Worm (Caenorhabditis elegans): Measurements from ENCODE around the gene srh-303.

Gene srh-303

ce11 chrV:17831350-17831749, at the start of gene srh-303:
srh-303 (plus strand) TSS chrV:17831650.
- no peak for TF ChIP-seq nhr-77 (tag; optimal IDR thresholded peaks at IDR 0.05)

- TF ChIP-seq fos-1 (tag; optimal IDR thresholded peaks at IDR 0.05) (no peak), lsy-2 (tag; optimal IDR thresholded peaks at IDR 0.05) (no peak), crh-2 (tag; optimal IDR thresholded peaks at IDR 0.05) (no peak), nhr-12 (tag; optimal IDR thresholded peaks at IDR 0.05) (no peak), mab-5 (tag; optimal IDR thresholded peaks at IDR 0.05) (no peak), lin-11 (tag; optimal IDR thresholded peaks at IDR 0.05) (no peak), sma-3 (GFP tag; optimal IDR thresholded peaks at IDR 0.05) (no peak), Y55F3AM.14 (GFP tag; optimal IDR thresholded peaks at IDR 0.05) (no peak)
Measured at ce11 chrV:17783542-17783941, 47.9 kb upstream of the srh-303 start, which contains the start of gene srab-12. srab-12 (minus strand) TSS chrV:17783642.

ce11 chrV:17784363-17784762, 47.1 kb upstream of the srh-303 start:
- no peak for TF ChIP-seq lin-11 (tag; optimal IDR thresholded peaks at IDR 0.05)
- TF ChIP-seq nhr-10 (tag; optimal IDR thresholded peaks at IDR 0.05): no peak

- TF ChIP-seq ZK546.5 (tag; optimal IDR thresholded peaks at IDR 0.05) (no peak), snpc-4 (tag; optimal IDR thresholded peaks at IDR 0.05) (no peak)
Measured at ce11 chrV:17790191-17790590, 41.3 kb upstream of the srh-303 start, which contains the start of gene srh-290. srh-290 (plus strand) TSS chrV:17790491.

- TF ChIP-seq Y55F3AM.14 (GFP tag; optimal IDR thresholded peaks at IDR 0.05) (no peak), egl-27 (tag; optimal IDR thresholded peaks at IDR 0.05) (no peak), nhr-12 (tag; optimal IDR thresholded peaks at IDR 0.05) (no peak), ztf-1 (GFP tag; conservative IDR thresholded peaks at IDR 0.05) (no peak), nhr-10 (tag; optimal IDR thresholded peaks at IDR 0.05) (no peak), elt-1 (tag; optimal IDR thresholded peaks at IDR 0.05) (no peak), lsy-2 (tag; optimal IDR thresholded peaks at IDR 0.05) (no peak), mab-5 (tag; optimal IDR thresholded peaks at IDR 0.05) (no peak), gmeb-1 (tag; optimal IDR thresholded peaks at IDR 0.05) (no peak), F13H6.1 (tag; optimal IDR thresholded peaks at IDR 0.05) (no peak), unc-39 (tag; optimal IDR thresholded peaks at IDR 0.05) (no peak)
Measured at ce11 chrV:17793986-17794385, 37.5 kb upstream of the srh-303 start, which contains the start of gene srh-289. srh-289 (minus strand) TSS chrV:17794086.

ce11 chrV:17795655-17796054, 35.8 kb upstream of the srh-303 start, which contains the start of gene srh-288:
srh-288 (minus strand) TSS chrV:17795755.
- TF ChIP-seq egl-27 (tag; optimal IDR thresholded peaks at IDR 0.05): no peak
- no peak for TF ChIP-seq nhr-237 (tag; optimal IDR thresholded peaks at IDR 0.05)
- TF ChIP-seq skn-1 (tag; optimal IDR thresholded peaks at IDR 0.05): no peak
- TF ChIP-seq nhr-23 (tag; optimal IDR thresholded peaks at IDR 0.05): no peak
- TF ChIP-seq nhr-10 (tag; optimal IDR thresholded peaks at IDR 0.05): no peak
- TF ChIP-seq mab-5 (tag; optimal IDR thresholded peaks at IDR 0.05): no peak
- TF ChIP-seq ztf-1 (GFP tag; conservative IDR thresholded peaks at IDR 0.05): no peak
- no peak for TF ChIP-seq lin-11 (tag; optimal IDR thresholded peaks at IDR 0.05)
- TF ChIP-seq aly-2 (tag; optimal IDR thresholded peaks at IDR 0.05): no peak
- TF ChIP-seq blmp-1 (tag; optimal IDR thresholded peaks at IDR 0.05; ENCODE audit: insufficient read depth): no peak
- TF ChIP-seq elt-3 (tag; optimal IDR thresholded peaks at IDR 0.05): no peak
- no peak for TF ChIP-seq F13H6.1 (tag; optimal IDR thresholded peaks at IDR 0.05)
- no peak for TF ChIP-seq ztf-4 (tag; optimal IDR thresholded peaks at IDR 0.05)

- TF ChIP-seq nhr-10 (tag; optimal IDR thresholded peaks at IDR 0.05) (no peak), unc-62 (GFP tag; optimal IDR thresholded peaks at IDR 0.05) (no peak), fos-1 (tag; optimal IDR thresholded peaks at IDR 0.05) (no peak), nhr-11 (tag; optimal IDR thresholded peaks at IDR 0.05) (no peak), R02D3.7 (tag; optimal IDR thresholded peaks at IDR 0.05) (no peak), Y55F3AM.14 (GFP tag; optimal IDR thresholded peaks at IDR 0.05) (no peak), snpc-4 (tag; optimal IDR thresholded peaks at IDR 0.05) (no peak), sem-4 (tag; optimal IDR thresholded peaks at IDR 0.05) (no peak), aly-2 (tag; optimal IDR thresholded peaks at IDR 0.05) (no peak), ZK546.5 (tag; optimal IDR thresholded peaks at IDR 0.05) (no peak), crh-2 (tag; optimal IDR thresholded peaks at IDR 0.05) (no peak), F13H6.1 (tag; optimal IDR thresholded peaks at IDR 0.05) (no peak), mbf-1 (tag; optimal IDR thresholded peaks at IDR 0.05) (no peak), nhr-21 (tag; optimal IDR thresholded peaks at IDR 0.05) (no peak), ceh-16 (tag; optimal IDR thresholded peaks at IDR 0.05) (no peak), elt-3 (tag; optimal IDR thresholded peaks at IDR 0.05) (no peak), blmp-1 (tag; optimal IDR thresholded peaks at IDR 0.05; ENCODE audit: insufficient read depth) (no peak), unc-39 (tag; optimal IDR thresholded peaks at IDR 0.05) (no peak), ztf-11 (tag; optimal IDR thresholded peaks at IDR 0.05) (no peak), nhr-237 (tag; optimal IDR thresholded peaks at IDR 0.05) (no peak)
Measured at ce11 chrV:17798789-17799188, 32.7 kb upstream of the srh-303 start, which contains the start of gene srx-18. srx-18 (minus strand) TSS chrV:17798889.
